Fruit fly (Drosophila melanogaster): ENCODE measurements around the gene CG14440.
A peak's percentile ranks its signal among the peaks of the same experiment; 100 is the strongest.

The CG14440 gene

DNA sequence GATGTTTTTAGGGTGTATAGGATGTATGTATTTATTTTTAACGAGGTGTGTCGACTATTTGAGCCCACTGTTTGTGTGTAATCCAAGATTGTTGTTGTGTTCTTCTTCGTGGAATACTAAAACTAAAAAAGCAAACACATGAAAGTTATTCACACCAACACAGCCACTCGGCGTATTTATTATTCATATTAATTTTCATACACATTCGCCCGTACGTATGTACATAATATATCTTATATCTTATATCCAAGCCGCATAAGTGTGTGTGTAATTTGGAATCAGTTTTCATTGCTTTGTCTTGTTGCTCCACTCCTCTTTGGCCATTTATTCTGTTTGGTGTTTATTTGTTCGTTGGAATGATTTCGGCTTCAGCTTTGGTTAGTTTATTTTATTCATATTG, 12.3 kb upstream of the CG14440 start:
- peak; percentile 34 for TF ChIP-seq tj (GFP tag; optimal IDR thresholded peaks at IDR 0.05)
- TF ChIP-seq cnc (optimal IDR thresholded peaks at IDR 0.05), result no peak

DNA sequence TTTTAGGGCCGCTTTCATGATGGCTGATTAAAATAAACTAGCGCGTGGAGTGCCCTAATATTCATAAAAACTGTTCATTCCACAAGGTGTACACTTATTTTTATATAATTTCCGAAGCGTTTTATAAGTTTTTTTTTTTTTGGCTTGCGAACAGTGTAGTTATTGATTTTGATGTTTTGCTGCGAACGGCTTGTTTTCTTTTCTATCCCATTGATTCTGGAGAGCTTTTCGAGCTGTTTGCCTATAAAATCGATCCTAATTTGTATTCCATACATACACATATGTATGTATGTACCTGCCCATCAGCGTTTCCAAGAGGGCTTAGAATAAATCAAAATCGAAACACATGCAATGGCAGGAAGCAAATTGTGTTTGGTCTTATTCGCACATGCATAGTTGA, 11.9 kb upstream of the CG14440 start:
- TF ChIP-seq Mnt (GFP tag; optimal IDR thresholded peaks at IDR 0.05), result no peak
- peak; percentile 64 for TF ChIP-seq kay (GFP tag; ENCODE audit: borderline replicate concordance)
- TF ChIP-seq CG7101 (tag; optimal IDR thresholded peaks at IDR 0.05), result no peak
- no peak for TF ChIP-seq CG33017 (tag; optimal IDR thresholded peaks at IDR 0.05)
- TF ChIP-seq toe (GFP tag; optimal IDR thresholded peaks at IDR 0.05), result no peak
- TF ChIP-seq tj (GFP tag; optimal IDR thresholded peaks at IDR 0.05), result no peak
- TF ChIP-seq CG7045 (GFP tag; optimal IDR thresholded peaks at IDR 0.05), result no peak

DNA sequence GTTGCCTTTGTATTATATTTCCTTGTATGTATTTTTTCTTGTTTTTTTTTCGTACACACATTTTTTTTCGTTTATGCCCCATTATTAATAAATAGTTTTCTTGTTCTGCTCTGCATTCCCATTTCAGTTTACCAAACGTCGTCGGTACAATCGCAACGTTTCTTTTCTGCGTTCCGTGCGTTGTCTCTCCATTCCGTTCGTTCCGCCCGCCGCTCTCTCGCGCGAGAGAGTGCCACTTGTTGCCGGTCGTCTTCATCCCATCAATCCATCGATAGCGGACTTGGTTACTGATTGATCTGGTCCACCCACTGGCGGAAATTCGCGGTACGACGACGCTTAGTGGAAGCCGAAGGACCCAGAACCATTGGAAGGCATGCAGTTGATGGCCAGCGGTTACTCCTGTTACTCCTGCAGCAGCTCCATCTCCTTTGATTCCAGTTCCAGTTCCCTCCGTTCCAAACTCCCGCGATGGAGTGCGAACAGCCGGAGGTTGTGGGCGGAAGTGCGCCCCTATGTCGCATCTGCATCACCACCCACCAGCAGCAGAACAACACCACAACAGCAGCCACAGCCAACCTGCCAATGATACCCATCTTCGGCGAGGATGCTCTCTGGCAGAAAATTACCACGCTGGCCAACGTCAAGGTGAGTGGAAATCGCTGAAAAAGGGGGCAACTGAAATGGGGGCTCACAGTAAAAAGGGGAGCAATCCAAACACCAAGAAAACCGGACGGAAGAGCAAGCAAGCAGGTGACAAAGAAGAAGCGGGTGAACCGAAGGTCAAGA, 11.1 kb upstream of the CG14440 start:
- TF ChIP-seq CG5204 (GFP tag; optimal IDR thresholded peaks at IDR 0.05), result no peak
- TF ChIP-seq cnc (optimal IDR thresholded peaks at IDR 0.05), result no peak
- TF ChIP-seq toe (GFP tag; optimal IDR thresholded peaks at IDR 0.05), result no peak
- TF ChIP-seq CG14711 (tag; optimal IDR thresholded peaks at IDR 0.05), result no peak
- no peak for TF ChIP-seq bab1 (GFP tag; optimal IDR thresholded peaks at IDR 0.05)
- TF ChIP-seq ovo (GFP tag; optimal IDR thresholded peaks at IDR 0.05), result no peak
- no peak for TF ChIP-seq kay (GFP tag; ENCODE audit: borderline replicate concordance)
- TF ChIP-seq CG7045 (GFP tag; optimal IDR thresholded peaks at IDR 0.05), result no peak
- no peak for TF ChIP-seq cic (GFP tag; optimal IDR thresholded peaks at IDR 0.05)

DNA sequence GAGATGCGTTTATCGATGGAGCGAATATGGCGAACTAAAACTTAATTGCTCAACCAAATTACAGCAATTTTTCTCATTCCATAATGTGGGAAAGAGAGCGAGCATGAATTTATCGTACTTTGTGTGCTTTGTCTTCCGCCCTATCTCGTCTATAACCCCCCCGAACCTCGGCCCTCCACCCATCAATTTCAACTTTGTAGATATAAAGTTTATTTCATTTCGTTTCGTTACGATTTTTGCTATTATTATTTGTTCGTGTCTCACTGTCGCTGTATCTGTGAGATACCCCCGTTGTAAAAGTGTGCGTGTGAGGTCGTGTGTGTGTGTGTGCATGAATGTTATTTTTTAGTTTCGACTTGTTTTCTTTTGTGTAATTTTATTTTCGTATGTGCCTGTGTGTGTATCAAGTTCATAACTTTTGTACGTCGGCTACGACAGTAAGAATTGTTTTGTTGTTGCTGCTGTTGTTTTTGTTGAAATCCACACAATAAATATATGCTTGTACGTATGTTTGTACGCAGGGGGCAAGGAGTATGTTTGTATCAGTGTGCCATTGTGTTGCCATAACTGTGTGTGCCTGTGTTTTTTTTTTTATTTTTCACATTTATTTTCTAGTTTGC, 10.3 kb upstream of the CG14440 start:
- TF ChIP-seq cic (GFP tag; optimal IDR thresholded peaks at IDR 0.05), result peak; percentile 52
- TF ChIP-seq CG1620 (GFP tag; optimal IDR thresholded peaks at IDR 0.05), result no peak

DNA sequence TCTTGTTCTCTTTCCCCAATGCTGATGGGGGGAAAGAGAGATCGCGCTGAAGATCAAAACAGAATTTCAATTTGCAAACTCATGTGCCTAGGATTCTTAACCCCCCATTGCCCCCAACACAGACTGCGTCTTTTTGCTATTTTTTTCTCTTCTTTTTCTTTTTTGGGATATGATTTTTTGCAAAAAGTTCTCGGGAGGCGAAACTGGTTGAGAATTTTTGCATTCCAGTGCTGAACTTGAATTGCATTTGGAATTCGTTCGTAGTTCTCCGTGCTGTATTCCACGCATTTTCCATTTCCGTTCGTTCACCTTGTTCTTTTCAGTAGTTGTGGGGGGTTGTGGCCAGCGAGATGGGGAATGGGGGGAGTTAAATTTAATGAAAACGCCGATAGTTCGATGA, 9.8 kb upstream of the CG14440 start:
- no peak for TF ChIP-seq ovo (GFP tag; optimal IDR thresholded peaks at IDR 0.05)
- no peak for TF ChIP-seq CG5204 (GFP tag; optimal IDR thresholded peaks at IDR 0.05)
- no peak for TF ChIP-seq CG7101 (tag; optimal IDR thresholded peaks at IDR 0.05)
- TF ChIP-seq CG1620 (GFP tag; optimal IDR thresholded peaks at IDR 0.05), result no peak
- TF ChIP-seq cnc (optimal IDR thresholded peaks at IDR 0.05), result no peak
- TF ChIP-seq bab1 (GFP tag; optimal IDR thresholded peaks at IDR 0.05), result no peak
- no peak for TF ChIP-seq tj (GFP tag; optimal IDR thresholded peaks at IDR 0.05)
- TF ChIP-seq kay (GFP tag; ENCODE audit: borderline replicate concordance), result no peak

DNA sequence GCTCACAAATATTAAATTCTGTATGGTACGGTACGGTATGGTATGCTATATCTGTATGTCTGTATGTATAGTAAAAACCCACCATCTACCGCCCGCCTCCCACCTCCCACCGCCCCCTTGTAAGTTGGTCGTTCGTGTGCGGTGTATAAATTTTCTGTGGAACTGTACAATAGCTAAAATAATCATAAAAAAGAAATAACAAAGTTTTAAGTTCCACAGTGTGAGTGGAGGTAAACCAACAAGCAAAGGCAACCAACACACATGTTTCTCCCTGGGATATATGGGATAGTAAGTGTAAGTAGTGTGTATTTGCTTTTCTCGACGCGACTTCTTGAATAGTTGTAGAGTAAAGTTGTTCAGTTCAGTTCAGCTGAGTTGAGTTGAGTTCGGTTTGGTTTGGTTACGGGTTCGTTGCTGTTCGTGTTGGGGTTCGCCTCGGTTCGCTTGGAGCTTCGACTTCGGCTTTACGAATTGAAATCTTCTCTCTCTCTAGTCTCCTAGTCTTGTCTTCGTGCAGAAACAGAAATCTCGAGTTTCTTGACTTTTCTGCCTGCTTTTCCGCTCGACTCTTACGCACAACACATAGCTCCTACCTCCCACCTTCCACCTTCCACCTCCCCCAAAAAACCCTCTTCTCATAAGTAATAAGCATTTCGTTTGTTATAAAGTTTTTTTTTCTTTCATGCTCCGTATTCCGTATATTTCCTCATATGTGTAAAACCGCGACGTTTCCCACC, 8.4 kb upstream of the CG14440 start:
- TF ChIP-seq tj (GFP tag; optimal IDR thresholded peaks at IDR 0.05) (no peak), Clk (GFP tag; optimal IDR thresholded peaks at IDR 0.05) (no peak), CG33017 (tag; optimal IDR thresholded peaks at IDR 0.05) (no peak), cic (GFP tag; optimal IDR thresholded peaks at IDR 0.05) (peak; percentile 67), bab1 (GFP tag; optimal IDR thresholded peaks at IDR 0.05) (peak; percentile 23)

DNA sequence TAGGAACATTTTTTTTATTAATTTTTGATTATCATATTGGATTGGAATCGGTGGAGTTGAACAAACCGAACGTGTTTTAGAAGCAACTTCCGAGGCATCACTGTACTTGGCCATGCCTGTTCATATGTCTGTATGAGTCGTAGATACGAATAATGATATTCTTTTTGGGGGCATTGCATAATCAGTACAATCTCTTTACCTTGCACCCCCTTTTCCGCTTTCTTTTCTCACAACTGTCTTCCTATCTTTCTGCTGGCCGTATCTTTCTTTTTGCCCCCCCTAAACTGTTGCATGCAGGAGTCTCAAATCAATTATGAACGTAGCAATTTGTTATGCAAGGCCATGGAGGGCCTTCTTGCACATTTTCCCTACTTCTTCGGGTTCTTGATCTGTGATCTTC, 7.5 kb upstream of the CG14440 start:
- no peak for TF ChIP-seq CG1620 (GFP tag; optimal IDR thresholded peaks at IDR 0.05)
- no peak for TF ChIP-seq Crg-1 (GFP tag; optimal IDR thresholded peaks at IDR 0.05)
- no peak for TF ChIP-seq pad (GFP tag; optimal IDR thresholded peaks at IDR 0.05)
- TF ChIP-seq CG33017 (tag; optimal IDR thresholded peaks at IDR 0.05), result no peak
- TF ChIP-seq Clk (GFP tag; optimal IDR thresholded peaks at IDR 0.05), result no peak
- TF ChIP-seq bab1 (GFP tag; optimal IDR thresholded peaks at IDR 0.05), result no peak
- TF ChIP-seq CG12768 (GFP tag; optimal IDR thresholded peaks at IDR 0.05), result no peak
- no peak for TF ChIP-seq kay (GFP tag; ENCODE audit: borderline replicate concordance)
- no peak for TF ChIP-seq CG14711 (tag; optimal IDR thresholded peaks at IDR 0.05)
- no peak for TF ChIP-seq CG5204 (GFP tag; optimal IDR thresholded peaks at IDR 0.05)
- TF ChIP-seq ovo (GFP tag; optimal IDR thresholded peaks at IDR 0.05), result no peak
- TF ChIP-seq CG7045 (GFP tag; optimal IDR thresholded peaks at IDR 0.05), result no peak
- no peak for TF ChIP-seq tj (GFP tag; optimal IDR thresholded peaks at IDR 0.05)
- no peak for TF ChIP-seq CG7101 (tag; optimal IDR thresholded peaks at IDR 0.05)
- no peak for TF ChIP-seq Mnt (GFP tag; optimal IDR thresholded peaks at IDR 0.05)
- TF ChIP-seq cic (GFP tag; optimal IDR thresholded peaks at IDR 0.05), result no peak
- no peak for TF ChIP-seq Hr96 (GFP tag; optimal IDR thresholded peaks at IDR 0.05)
- no peak for TF ChIP-seq CG11617 (GFP tag; optimal IDR thresholded peaks at IDR 0.05)
- TF ChIP-seq toe (GFP tag; optimal IDR thresholded peaks at IDR 0.05), result no peak
